1 worm cellular context compared by ENCODE assay signal in genomic region chrIII:558832-559231, ce11.
TF ChIP-seq lines count a peak whose summit lies in the region.

No protein-coding gene starts in this region.

TF ChIP-seq in whole organism, L1 larva, 84 proteins besides CTCF, POLR2A, EP300 and RAD21 (continued from another document):
- TF ChIP-seq nhr-76 (tag; optimal IDR thresholded peaks at IDR 0.05; lab: Kevin White, UChicago) (no peak), ceh-82 (tag; optimal IDR thresholded peaks at IDR 0.05; lab: Kevin White, UChicago) (peak in 1 of 3 experiments; percentile 24), lin-35 (GFP tag; optimal IDR thresholded peaks at IDR 0.05; lab: Kevin White, UChicago) (peak; percentile 12 to 52), aha-1 (tag; optimal IDR thresholded peaks at IDR 0.05; lab: Kevin White, UChicago) (no peak), nhr-77 (tag; optimal IDR thresholded peaks at IDR 0.05; lab: Kevin White, UChicago) (no peak), F16B12.6 (tag; optimal IDR thresholded peaks at IDR 0.05; lab: Kevin White, UChicago) (no peak), nhr-84 (tag; optimal IDR thresholded peaks at IDR 0.05; lab: Kevin White, UChicago) (no peak), nhr-19 (GFP tag; conservative IDR thresholded peaks at IDR 0.05; lab: Robert Waterston, UW) (no peak), lin-13 (GFP tag; optimal IDR thresholded peaks at IDR 0.05; lab: Kevin White, UChicago) (no peak), fos-1 (tag; optimal IDR thresholded peaks at IDR 0.05; lab: Kevin White, UChicago) (no peak), nhr-12 (tag; optimal IDR thresholded peaks at IDR 0.05; lab: Kevin White, UChicago) (no peak), ces-1 (GFP tag; optimal IDR thresholded peaks at IDR 0.05; lab: Kevin White, UChicago) (no peak), nhr-47 (tag; optimal IDR thresholded peaks at IDR 0.05; lab: Kevin White, UChicago) (peak; percentile 12), hlh-17 (GFP tag; optimal IDR thresholded peaks at IDR 0.05; lab: Kevin White, UChicago; ENCODE audit: borderline replicate concordance) (no peak), nhr-90 (tag; optimal IDR thresholded peaks at IDR 0.05; lab: Kevin White, UChicago; ENCODE audit: poor library complexity) (peak; percentile 61), hlh-4 (tag; optimal IDR thresholded peaks at IDR 0.05; lab: Kevin White, UChicago) (no peak), alr-1 (tag; optimal IDR thresholded peaks at IDR 0.05; lab: Kevin White, UChicago; ENCODE audit: borderline replicate concordance) (no peak), egl-27 (tag; optimal IDR thresholded peaks at IDR 0.05; lab: Kevin White, UChicago) (no peak), snu-23 (GFP tag; optimal IDR thresholded peaks at IDR 0.05; lab: Kevin White, UChicago) (peak; percentile 70), fkh-10 (GFP tag; optimal IDR thresholded peaks at IDR 0.05; lab: Kevin White, UChicago) (no peak), efl-1 (optimal IDR thresholded peaks at IDR 0.05; lab: Kevin White, UChicago) (peak; percentile 16 to 47), efl-1 (GFP tag; optimal IDR thresholded peaks at IDR 0.05 in 1 of 2; lab: Kevin White, UChicago) (no peak), lir-3 (tag; optimal IDR thresholded peaks at IDR 0.05; lab: Kevin White, UChicago; ENCODE audit: poor library complexity) (no peak), hpl-2 (GFP tag; optimal IDR thresholded peaks at IDR 0.05; lab: Kevin White, UChicago) (no peak), fkh-8 (tag; optimal IDR thresholded peaks at IDR 0.05; lab: Kevin White, UChicago) (no peak), blmp-1 (tag; optimal IDR thresholded peaks at IDR 0.05; lab: Kevin White, UChicago) (peak; percentile 66), ceh-90 (tag; optimal IDR thresholded peaks at IDR 0.05; lab: Kevin White, UChicago) (no peak), dsc-1 (tag; optimal IDR thresholded peaks at IDR 0.05; lab: Kevin White, UChicago) (no peak), efl-3 (GFP tag; optimal IDR thresholded peaks at IDR 0.05; lab: Kevin White, UChicago) (no peak), egl-13 (tag; optimal IDR thresholded peaks at IDR 0.05; lab: Kevin White, UChicago) (no peak), unc-130 (tag; optimal IDR thresholded peaks at IDR 0.05; lab: Kevin White, UChicago) (no peak), ztf-11 (tag; optimal IDR thresholded peaks at IDR 0.05; lab: Kevin White, UChicago) (no peak), ama-1 (optimal IDR thresholded peaks at IDR 0.05; lab: Kevin White, UChicago) (no peak), nhr-85 (tag; lab: Kevin White, UChicago) (peak; percentile 94), sptf-1 (tag; optimal IDR thresholded peaks at IDR 0.05; lab: Kevin White, UChicago) (no peak), snpc-4 (tag; optimal IDR thresholded peaks at IDR 0.05; lab: Kevin White, UChicago) (no peak), irx-1 (tag; optimal IDR thresholded peaks at IDR 0.05; lab: Kevin White, UChicago) (no peak), unc-86 (tag; optimal IDR thresholded peaks at IDR 0.05; lab: Kevin White, UChicago) (no peak), elt-3 (tag; optimal IDR thresholded peaks at IDR 0.05; lab: Kevin White, UChicago) (no peak), nhr-237 (tag; optimal IDR thresholded peaks at IDR 0.05; lab: Kevin White, UChicago) (no peak), lin-14 (GFP tag; optimal IDR thresholded peaks at IDR 0.05; lab: Kevin White, UChicago) (peak; percentile 85), swsn-7 (tag; optimal IDR thresholded peaks at IDR 0.05; lab: Kevin White, UChicago) (peak; percentile 39), isw-1 (GFP tag; IDR thresholded peaks at IDR 0.05; lab: Robert Waterston, UW) (no peak), ceh-63 (GFP tag; optimal IDR thresholded peaks at IDR 0.05; lab: Kevin White, UChicago) (no peak), tlp-1 (tag; optimal IDR thresholded peaks at IDR 0.05; lab: Kevin White, UChicago) (no peak), ceh-88 (GFP tag; IDR thresholded peaks at IDR 0.05; lab: Robert Waterston, UW) (no peak), pqm-1 (tag; optimal IDR thresholded peaks at IDR 0.05; lab: Kevin White, UChicago) (no peak), lin-15B (tag; optimal IDR thresholded peaks at IDR 0.05; lab: Kevin White, UChicago) (no peak), sox-4 (tag; optimal IDR thresholded peaks at IDR 0.05; lab: Kevin White, UChicago) (no peak), unc-30 (tag; optimal IDR thresholded peaks at IDR 0.05; lab: Kevin White, UChicago) (no peak), unc-62 (GFP tag; optimal IDR thresholded peaks at IDR 0.05; lab: Kevin White, UChicago) (no peak), zip-4 (GFP tag; optimal IDR thresholded peaks at IDR 0.05; lab: Kevin White, UChicago) (no peak), skn-1 (tag; optimal IDR thresholded peaks at IDR 0.05; lab: Kevin White, UChicago) (no peak), mab-9 (GFP tag; IDR thresholded peaks at IDR 0.05; lab: Robert Waterston, UW) (no peak), C34B4.2 (tag; optimal IDR thresholded peaks at IDR 0.05; lab: Kevin White, UChicago) (no peak), vab-15 (tag; optimal IDR thresholded peaks at IDR 0.05; lab: Kevin White, UChicago) (no peak), rnt-1 (tag; optimal IDR thresholded peaks at IDR 0.05; lab: Kevin White, UChicago) (no peak), grh-1 (GFP tag; IDR thresholded peaks at IDR 0.05; lab: Robert Waterston, UW) (peak; percentile 24; the same call in 1 of the 2 replicates), ceh-8 (GFP tag; optimal IDR thresholded peaks at IDR 0.05; lab: Kevin White, UChicago) (no peak), nhr-20 (tag; optimal IDR thresholded peaks at IDR 0.05; lab: Kevin White, UChicago) (peak; percentile 63), dpl-1 (GFP tag; optimal IDR thresholded peaks at IDR 0.05; lab: Kevin White, UChicago) (peak in 1 of 3 experiments; percentile 12), aly-2 (tag; optimal IDR thresholded peaks at IDR 0.05; lab: Kevin White, UChicago) (no peak), tbx-2 (tag; optimal IDR thresholded peaks at IDR 0.05; lab: Kevin White, UChicago) (no peak), unc-98 (GFP tag; IDR thresholded peaks at IDR 0.05; lab: Robert Waterston, UW) (no peak), lin-39 (tag; optimal IDR thresholded peaks at IDR 0.05; lab: Kevin White, UChicago) (no peak), jun-1 (tag; optimal IDR thresholded peaks at IDR 0.05; lab: Kevin White, UChicago) (peak; percentile 39), nhr-11 (tag; optimal IDR thresholded peaks at IDR 0.05; lab: Kevin White, UChicago) (no peak)
